Worm (Caenorhabditis elegans) whole organism, L1 larva: ENCODE results near the gene mig-10.

ENCODE experiments used
- C04F5.9 ChIP-seq: sonication (generic microtip); optimal IDR thresholded peaks from 2 replicates; lab custom pipeline; 2016; ENCODE audit warnings: missing genetic modification characterization, missing compliant biosample characterization
- Y116A8C.19 ChIP-seq: sonication (generic microtip); optimal IDR thresholded peaks from 2 replicates; lab custom pipeline; 2016; ENCODE audit warnings: missing compliant biosample characterization, missing genetic modification characterization, borderline replicate concordance
- aha-1 ChIP-seq: fragments of 150-350 bp; optimal IDR thresholded peaks from 2 replicates; lab custom pipeline; 2014; ENCODE audit warnings: missing biosample characterization, missing genetic modification characterization
- ama-1 ChIP-seq: fragments of 150-350 bp; optimal IDR thresholded peaks from 2 replicates; lab custom pipeline; 2014
- blmp-1 ChIP-seq: fragments of 150-350 bp; optimal IDR thresholded peaks from 2 replicates; lab custom pipeline; 2014; ENCODE audit warnings: missing biosample characterization, missing genetic modification characterization
- ceh-88 ChIP-seq: fragments of 200-800 bp; sonication (Bioruptor generic); IDR thresholded peaks from 2 replicates; pipeline ENCODE4 v1.3.6; 2022; ENCODE audit warnings: missing genetic modification characterization, missing compliant biosample characterization
- ces-1 ChIP-seq: fragments of 150-350 bp; optimal IDR thresholded peaks from 2 replicates; lab custom pipeline; 2014; ENCODE audit warnings: missing biosample characterization, missing genetic modification reagents, missing genetic modification characterization
- efl-1 ChIP-seq, 4 experiments: fragments of 150-350 bp; optimal IDR thresholded peaks in 3 of 4; peaks in 1 of 4; 1 replicate in 1 of 4; 2 replicates in 3 of 4; lab custom pipeline; 2014; ENCODE audit warnings: missing biosample characterization in 2 of 4, missing genetic modification characterization in 2 of 4, missing genetic modification reagents in 2 of 4
- efl-3 ChIP-seq: fragments of 200-800 bp; sonication (Bioruptor generic); optimal IDR thresholded peaks from 2 replicates; lab custom pipeline; 2018; ENCODE audit warnings: mild to moderate bottlenecking, missing genetic modification characterization, missing compliant biosample characterization
- egl-13 ChIP-seq: sonication (generic microtip); optimal IDR thresholded peaks from 2 replicates; lab custom pipeline; 2016; ENCODE audit warnings: missing genotype, missing genetic modification reagents, missing genetic modification characterization, missing compliant biosample characterization
- egl-27 ChIP-seq, 2 experiments: fragments of 150-350 bp in 1 of 2; sonication (generic microtip); optimal IDR thresholded peaks; 3 replicates each; lab custom pipeline; 2017 to 2018; ENCODE audit warnings: missing biosample characterization in 2 of 2, missing genetic modification characterization in 2 of 2, missing genetic modification reagents in 2 of 2
- elt-3 ChIP-seq, 6 experiments: fragments of 150-350 bp in 1 of 6; sonication (generic microtip); optimal IDR thresholded peaks; 2 replicates each; lab custom pipeline; 2017 to 2018; ENCODE audit warnings: missing biosample characterization in 6 of 6, missing genetic modification characterization in 6 of 6, inconsistent platforms in 1 of 6
- fkh-8 ChIP-seq: sonication (generic microtip); optimal IDR thresholded peaks from 2 replicates; lab custom pipeline; 2016; ENCODE audit warnings: mild to moderate bottlenecking, missing genetic modification characterization, missing compliant biosample characterization
- hlh-17 ChIP-seq: fragments of 200-800 bp; sonication (Bioruptor generic); optimal IDR thresholded peaks from 2 replicates; lab custom pipeline; 2018; ENCODE audit warnings: missing genetic modification characterization, mild to moderate bottlenecking, missing compliant biosample characterization, moderate library complexity, borderline replicate concordance
- hlh-4 ChIP-seq: sonication (generic microtip); optimal IDR thresholded peaks from 2 replicates; lab custom pipeline; 2016; ENCODE audit warnings: mild to moderate bottlenecking, missing genetic modification characterization, missing compliant biosample characterization
- irx-1 ChIP-seq: sonication (generic microtip); optimal IDR thresholded peaks from 2 replicates; lab custom pipeline; 2016; ENCODE audit warnings: missing genetic modification characterization, missing compliant biosample characterization
- isw-1 ChIP-seq: fragments of 200-800 bp; sonication (Bioruptor generic); IDR thresholded peaks from 2 replicates; pipeline ENCODE4 v1.3.6; 2022; ENCODE audit warnings: missing genetic modification characterization, missing compliant biosample characterization
- lin-13 ChIP-seq: fragments of 150-350 bp; optimal IDR thresholded peaks from 2 replicates; lab custom pipeline; 2014; ENCODE audit warnings: missing biosample characterization, missing genetic modification reagents, missing genetic modification characterization
- lin-15B ChIP-seq: fragments of 150-350 bp; sonication (generic microtip); optimal IDR thresholded peaks from 3 replicates; lab custom pipeline; 2014; ENCODE audit warnings: missing biosample characterization, missing genetic modification characterization
- lsy-2 ChIP-seq, 2 experiments: fragments of 150-350 bp; optimal IDR thresholded peaks; 2 replicates each; lab custom pipeline; 2014; ENCODE audit warnings: missing biosample characterization in 2 of 2, missing genetic modification characterization in 2 of 2
- mab-9 ChIP-seq: fragments of 200-800 bp; sonication (Bioruptor generic); IDR thresholded peaks from 2 replicates; pipeline ENCODE4 v1.3.6; 2022; ENCODE audit warnings: missing genetic modification reagents, missing genetic modification characterization, missing compliant biosample characterization
- mdl-1 ChIP-seq, 2 experiments: fragments of 150-350 bp; optimal IDR thresholded peaks; 2 replicates each; lab custom pipeline; 2014 to 2017; ENCODE audit warnings: missing biosample characterization in 2 of 2, missing genetic modification characterization in 2 of 2, inconsistent platforms in 1 of 2
- mef-2 ChIP-seq: fragments of 150-350 bp; optimal IDR thresholded peaks from 2 replicates; lab custom pipeline; 2014; ENCODE audit warnings: missing biosample characterization, missing genetic modification characterization
- mep-1 ChIP-seq: fragments of 150-350 bp; optimal IDR thresholded peaks from 2 replicates; lab custom pipeline; 2014; ENCODE audit warnings: missing biosample characterization, missing genetic modification characterization
- nhr-19 ChIP-seq: fragments of 200-800 bp; sonication (Bioruptor generic); conservative IDR thresholded peaks from 2 replicates; pipeline ENCODE4 v1.3.6; 2022; ENCODE audit warnings: missing genetic modification characterization, missing compliant biosample characterization
- nhr-20 ChIP-seq: sonication (generic microtip); optimal IDR thresholded peaks from 2 replicates; lab custom pipeline; 2016; ENCODE audit warnings: mild to moderate bottlenecking, missing genetic modification characterization, missing compliant biosample characterization
- nhr-28 ChIP-seq: fragments of 150-350 bp; optimal IDR thresholded peaks from 2 replicates; lab custom pipeline; 2014; ENCODE audit warnings: missing biosample characterization, missing genetic modification characterization
- nhr-76 ChIP-seq: sonication (generic microtip); optimal IDR thresholded peaks from 2 replicates; lab custom pipeline; 2017; ENCODE audit warnings: missing biosample characterization, missing genetic modification characterization
- nhr-77 ChIP-seq: fragments of 150-350 bp; optimal IDR thresholded peaks from 2 replicates; lab custom pipeline; 2014; ENCODE audit warnings: missing biosample characterization, missing genetic modification characterization
- nhr-85 ChIP-seq: sonication (generic microtip); peaks from one replicate; lab custom pipeline; 2016; ENCODE audit warnings: missing genetic modification characterization, inconsistent platforms, missing compliant biosample characterization
- pag-3 ChIP-seq: sonication (generic microtip); optimal IDR thresholded peaks from 2 replicates; lab custom pipeline; 2017; ENCODE audit warnings: missing genetic modification characterization, mild to moderate bottlenecking, missing compliant biosample characterization, antibody characterized with exemption, borderline replicate concordance; ENCODE audit not compliant: insufficient read depth
- pax-3 ChIP-seq: fragments of 200-800 bp; sonication (Bioruptor generic); optimal IDR thresholded peaks from 2 replicates; lab custom pipeline; 2018; ENCODE audit warnings: mild to moderate bottlenecking, missing genetic modification characterization, moderate library complexity, missing compliant biosample characterization
- pqm-1 ChIP-seq: sonication (generic microtip); optimal IDR thresholded peaks from 3 replicates; lab custom pipeline; 2017; ENCODE audit warnings: missing biosample characterization, missing genetic modification characterization
- rnt-1 ChIP-seq: sonication (generic microtip); optimal IDR thresholded peaks from 2 replicates; lab custom pipeline; 2016; ENCODE audit warnings: mild to moderate bottlenecking, missing genetic modification characterization, moderate library complexity, missing compliant biosample characterization
- snpc-4 ChIP-seq: fragments of 150-350 bp; optimal IDR thresholded peaks from 2 replicates; lab custom pipeline; 2014; ENCODE audit warnings: missing biosample characterization, missing genetic modification characterization
- snu-23 ChIP-seq: sonication (generic microtip); optimal IDR thresholded peaks from 2 replicates; lab custom pipeline; 2016; ENCODE audit warnings: missing genetic modification characterization, missing compliant biosample characterization
- sptf-1 ChIP-seq: fragments of 150-350 bp; optimal IDR thresholded peaks from 2 replicates; lab custom pipeline; 2014; ENCODE audit warnings: missing biosample characterization, missing genetic modification characterization
- sup-37 ChIP-seq: fragments of 200-800 bp; sonication (Bioruptor generic); optimal IDR thresholded peaks from 2 replicates; lab custom pipeline; 2018; ENCODE audit warnings: mild to moderate bottlenecking, missing genetic modification characterization, missing compliant biosample characterization
- swsn-7 ChIP-seq: sonication (generic microtip); optimal IDR thresholded peaks from 2 replicates; lab custom pipeline; 2016; ENCODE audit warnings: missing genetic modification characterization, missing compliant biosample characterization
- tlp-1 ChIP-seq: fragments of 150-350 bp; optimal IDR thresholded peaks from 2 replicates; lab custom pipeline; 2014; ENCODE audit warnings: missing biosample characterization, missing genetic modification characterization
- unc-130 ChIP-seq: fragments of 150-350 bp; optimal IDR thresholded peaks from 2 replicates; lab custom pipeline; 2017; ENCODE audit warnings: missing biosample characterization, missing genetic modification characterization, inconsistent platforms
- unc-62 ChIP-seq: fragments of 150-350 bp; optimal IDR thresholded peaks from 2 replicates; lab custom pipeline; 2014; ENCODE audit warnings: missing biosample characterization, missing genetic modification reagents, missing genetic modification characterization
- unc-86 ChIP-seq: sonication (generic microtip); optimal IDR thresholded peaks from 2 replicates; lab custom pipeline; 2016; ENCODE audit warnings: missing genetic modification characterization, missing compliant biosample characterization
- unc-98 ChIP-seq: fragments of 200-800 bp; sonication (Bioruptor generic); IDR thresholded peaks from 2 replicates; pipeline ENCODE4 v1.3.6; 2022; ENCODE audit warnings: missing genetic modification characterization, missing compliant biosample characterization
- zag-1 ChIP-seq: fragments of 150-350 bp; optimal IDR thresholded peaks from 2 replicates; lab custom pipeline; 2014; ENCODE audit warnings: missing biosample characterization, missing genetic modification characterization
- zip-4 ChIP-seq: fragments of 200-800 bp; sonication (Bioruptor generic); optimal IDR thresholded peaks from 2 replicates; lab custom pipeline; 2018; ENCODE audit warnings: mild to moderate bottlenecking, missing genetic modification characterization, moderate library complexity, missing compliant biosample characterization
- ztf-11 ChIP-seq, 2 experiments: sonication (generic microtip); optimal IDR thresholded peaks; 2 replicates each; lab custom pipeline; 2016 to 2017; ENCODE audit warnings: missing genetic modification characterization in 2 of 2, missing biosample characterization in 1 of 2, missing compliant biosample characterization in 1 of 2

The mig-10 gene

DNA sequence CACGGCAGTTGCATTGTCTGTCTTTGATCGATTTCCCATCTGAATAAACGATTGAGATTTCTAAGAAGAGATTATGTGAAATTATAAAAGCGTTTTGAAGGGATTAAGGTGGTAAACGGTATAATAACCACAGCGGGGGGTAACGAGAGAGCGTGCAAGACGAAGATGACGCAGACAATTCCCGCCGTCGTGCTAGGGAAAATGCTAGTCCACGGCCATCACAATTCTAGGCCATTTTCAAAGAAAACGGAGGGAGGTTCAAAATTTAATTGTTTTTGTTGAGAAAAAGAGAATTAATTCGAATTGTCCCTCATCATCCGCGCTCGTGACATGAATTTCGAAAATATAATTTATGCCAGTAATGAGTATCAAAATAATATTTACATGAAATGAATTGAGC, 40.2 kb downstream of the mig-10 start, which contains the start of gene F10E9.11 (continued):
- peak; percentile 53; the same call in 1 of the 2 replicates for TF ChIP-seq ceh-88 (GFP tag; lab: Robert Waterston, UW)
- peak; percentile 51 for TF ChIP-seq snpc-4 (tag; lab: Kevin White, UChicago)
- TF ChIP-seq unc-98 (GFP tag; lab: Robert Waterston, UW), result peak; percentile 76
- TF ChIP-seq pax-3 (tag; lab: Kevin White, UChicago), result peak; percentile 88
- no peak for TF ChIP-seq sptf-1 (tag; lab: Kevin White, UChicago)
- peak; percentile 97 to 99 for TF ChIP-seq efl-1 (optimal IDR thresholded peaks at IDR 0.05; lab: Kevin White, UChicago)
- peak; percentile 96 to 99 for TF ChIP-seq efl-1 (GFP tag; optimal IDR thresholded peaks at IDR 0.05 in 1 of 2; lab: Kevin White, UChicago)
- TF ChIP-seq hlh-4 (tag; lab: Kevin White, UChicago), result no peak
- no peak for TF ChIP-seq egl-27 (tag; optimal IDR thresholded peaks at IDR 0.05; lab: Kevin White, UChicago)
- peak; percentile 86 for TF ChIP-seq fkh-8 (tag; lab: Kevin White, UChicago)
- no peak for TF ChIP-seq mab-9 (GFP tag; lab: Robert Waterston, UW)
- peak; percentile 84 for TF ChIP-seq nhr-19
- no peak for TF ChIP-seq ces-1
- TF ChIP-seq mdl-1 (tag; optimal IDR thresholded peaks at IDR 0.05; lab: Kevin White, UChicago), result peak in 1 of 2 experiments; percentile 62
- peak; percentile 91 for TF ChIP-seq irx-1
- no peak for TF ChIP-seq aha-1 (tag; lab: Kevin White, UChicago)
- peak; percentile 88 to 92 for TF ChIP-seq lsy-2 (tag; optimal IDR thresholded peaks at IDR 0.05; lab: Kevin White, UChicago)
- TF ChIP-seq unc-130 (tag; lab: Kevin White, UChicago), result peak; percentile 74
- no peak for TF ChIP-seq hlh-17
- TF ChIP-seq unc-62 (GFP tag; lab: Kevin White, UChicago), result no peak
- peak; percentile 69 for TF ChIP-seq blmp-1 (tag; lab: Kevin White, UChicago)
- TF ChIP-seq nhr-28 (tag; lab: Kevin White, UChicago), result no peak
- no peak for TF ChIP-seq sup-37 (GFP tag; lab: Kevin White, UChicago)
- TF ChIP-seq ama-1, result peak; percentile 62
- no peak for TF ChIP-seq efl-3 (GFP tag; lab: Kevin White, UChicago)
- TF ChIP-seq C04F5.9 (tag; lab: Kevin White, UChicago), result peak; percentile 74
- TF ChIP-seq zip-4, result peak; percentile 48
- TF ChIP-seq nhr-76 (tag; lab: Kevin White, UChicago), result no peak
- TF ChIP-seq snu-23 (GFP tag; lab: Kevin White, UChicago), result peak; percentile 91
- TF ChIP-seq elt-3 (tag; optimal IDR thresholded peaks at IDR 0.05; lab: Kevin White, UChicago), result peak in 3 of 6 experiments; percentile 25 to 52 (median 28)
- peak; percentile 36 for TF ChIP-seq nhr-77 (tag; lab: Kevin White, UChicago)
- peak; percentile 75 for TF ChIP-seq lin-13
- no peak for TF ChIP-seq pag-3 (tag; lab: Kevin White, UChicago)
- peak in 1 of 2 experiments; percentile 91 for TF ChIP-seq ztf-11 (tag; optimal IDR thresholded peaks at IDR 0.05; lab: Kevin White, UChicago)
- TF ChIP-seq pqm-1 (tag; lab: Kevin White, UChicago), result no peak
- TF ChIP-seq Y116A8C.19, result peak; percentile 57
- TF ChIP-seq tlp-1 (tag; lab: Kevin White, UChicago), result no peak
- TF ChIP-seq nhr-20 (tag; lab: Kevin White, UChicago), result peak; percentile 86
- TF ChIP-seq zag-1 (tag; lab: Kevin White, UChicago), result no peak
- TF ChIP-seq isw-1, result peak; percentile 76
- TF ChIP-seq nhr-85 (tag; lab: Kevin White, UChicago), result peak; percentile 96
- no peak for TF ChIP-seq lin-15B (tag; lab: Kevin White, UChicago)
- TF ChIP-seq egl-13 (tag; lab: Kevin White, UChicago), result peak; percentile 82
- TF ChIP-seq mep-1, result peak; percentile 95
- TF ChIP-seq unc-86 (tag; lab: Kevin White, UChicago), result peak; percentile 74
- TF ChIP-seq mef-2, result no peak
- peak; percentile 98 for TF ChIP-seq rnt-1 (tag; lab: Kevin White, UChicago)
- TF ChIP-seq swsn-7 (tag; lab: Kevin White, UChicago), result peak; percentile 85
